Worm (Caenorhabditis elegans) whole organism, L4 larva: ENCODE results near the gene fli-1.

Source experiments
- F10B5.3 ChIP-seq: sonication (generic microtip); optimal IDR thresholded peaks from 2 replicates; lab custom pipeline; 2016; ENCODE audit warnings: mild to moderate bottlenecking, missing genetic modification characterization, missing compliant biosample characterization
- R02D3.7 ChIP-seq: fragments of 150-350 bp; sonication (generic microtip); optimal IDR thresholded peaks from 3 replicates; lab custom pipeline; 2014; ENCODE audit warnings: missing biosample characterization, missing genetic modification characterization
- T26A8.4 ChIP-seq: fragments of 200-800 bp; sonication (Bioruptor generic); IDR thresholded peaks from 2 replicates; pipeline ENCODE4 v1.3.6; 2022; ENCODE audit warnings: missing genetic modification characterization, missing compliant biosample characterization
- Y48G9A.11 ChIP-seq: fragments of 200-800 bp; sonication (Bioruptor generic); IDR thresholded peaks from 2 replicates; pipeline ENCODE4 v1.3.6; 2022; ENCODE audit warnings: missing genetic modification reagents, missing genetic modification characterization, missing compliant biosample characterization
- Y75B8A.6 ChIP-seq: fragments of 200-800 bp; sonication (Bioruptor generic); IDR thresholded peaks from 2 replicates; pipeline ENCODE4 v1.3.6; 2022; ENCODE audit warnings: missing genetic modification reagents, missing genetic modification characterization, missing compliant biosample characterization
- ama-1 ChIP-seq: fragments of 150-350 bp; optimal IDR thresholded peaks from 2 replicates; lab custom pipeline; 2014; ENCODE audit warnings: inconsistent platforms, mixed read lengths
- attf-4 ChIP-seq: sonication (generic microtip); optimal IDR thresholded peaks from 3 replicates; lab custom pipeline; 2017; ENCODE audit warnings: missing biosample characterization, missing genetic modification characterization
- ceh-20 ChIP-seq: fragments of 200-800 bp; sonication (Bioruptor generic); IDR thresholded peaks from 2 replicates; pipeline ENCODE4 v1.3.6; 2022; ENCODE audit warnings: missing genetic modification reagents, missing genetic modification characterization, missing compliant biosample characterization
- ceh-62 ChIP-seq: sonication (generic microtip); optimal IDR thresholded peaks from 2 replicates; lab custom pipeline; 2017; ENCODE audit warnings: missing biosample characterization, missing genetic modification characterization
- ceh-82 ChIP-seq: sonication (generic microtip); optimal IDR thresholded peaks from 2 replicates; lab custom pipeline; 2017; ENCODE audit warnings: missing biosample characterization, missing genetic modification characterization
- cey-2 ChIP-seq: sonication (generic microtip); optimal IDR thresholded peaks from 3 replicates; lab custom pipeline; 2017; ENCODE audit warnings: missing genetic modification characterization, mild to moderate bottlenecking, missing compliant biosample characterization, antibody characterized with exemption, borderline replicate concordance; ENCODE audit not compliant: insufficient read depth
- ctbp-1 ChIP-seq: fragments of 200-800 bp; sonication (Bioruptor generic); IDR thresholded peaks from 2 replicates; pipeline ENCODE4 v1.3.6; 2022; ENCODE audit warnings: missing genetic modification reagents, missing genetic modification characterization, missing compliant biosample characterization
- daf-12 ChIP-seq: fragments of 150-350 bp; optimal IDR thresholded peaks from 2 replicates; lab custom pipeline; 2014; ENCODE audit warnings: missing biosample characterization, missing genetic modification reagents, missing genetic modification characterization
- daf-8 ChIP-seq: fragments of 200-800 bp; sonication (Bioruptor generic); IDR thresholded peaks from 2 replicates; pipeline ENCODE4 v1.3.6; 2022; ENCODE audit warnings: missing genetic modification characterization, missing compliant biosample characterization
- dmd-8 ChIP-seq: fragments of 200-800 bp; sonication (Bioruptor generic); IDR thresholded peaks from 2 replicates; pipeline ENCODE4 v1.3.6; 2022; ENCODE audit warnings: missing genetic modification characterization, missing compliant biosample characterization
- dmd-9 ChIP-seq: fragments of 200-800 bp; sonication (Bioruptor generic); IDR thresholded peaks from 2 replicates; pipeline ENCODE4 v1.3.6; 2022; ENCODE audit warnings: missing genetic modification reagents, missing genetic modification characterization, missing compliant biosample characterization
- dpl-1 ChIP-seq: fragments of 150-350 bp; optimal IDR thresholded peaks from 2 replicates; lab custom pipeline; 2014; ENCODE audit warnings: missing biosample characterization, missing genetic modification reagents, missing genetic modification characterization
- duxl-1 ChIP-seq: sonication (generic microtip); optimal IDR thresholded peaks from 2 replicates; lab custom pipeline; 2016; ENCODE audit warnings: mild to moderate bottlenecking, missing genetic modification characterization, moderate library complexity, missing compliant biosample characterization; ENCODE audit not compliant: poor library complexity
- egl-27 ChIP-seq: sonication (generic microtip); optimal IDR thresholded peaks from 3 replicates; lab custom pipeline; 2017; ENCODE audit warnings: missing biosample characterization, missing genetic modification reagents, missing genetic modification characterization
- fos-1 ChIP-seq: fragments of 150-350 bp; optimal IDR thresholded peaks from 2 replicates; lab custom pipeline; 2014; ENCODE audit warnings: missing biosample characterization, missing genetic modification characterization
- gei-8 ChIP-seq: fragments of 200-800 bp; sonication (Bioruptor generic); optimal IDR thresholded peaks from 2 replicates; lab custom pipeline; 2018; ENCODE audit warnings: mild to moderate bottlenecking, missing genetic modification characterization, missing compliant biosample characterization
- hlh-30 ChIP-seq: sonication (generic microtip); optimal IDR thresholded peaks from 2 replicates; lab custom pipeline; 2017; ENCODE audit warnings: antibody characterized with exemption, mild to moderate bottlenecking, missing genetic modification characterization, missing compliant biosample characterization; ENCODE audit not compliant: insufficient read depth
- hmg-1.1 ChIP-seq: fragments of 200-800 bp; sonication (Bioruptor generic); IDR thresholded peaks from 2 replicates; pipeline ENCODE4 v1.3.6; 2022; ENCODE audit warnings: missing genetic modification reagents, missing genetic modification characterization, missing compliant biosample characterization
- jun-1 ChIP-seq: fragments of 150-350 bp; optimal IDR thresholded peaks from 2 replicates; lab custom pipeline; 2014; ENCODE audit warnings: missing biosample characterization, missing genetic modification reagents, missing genetic modification characterization
- lin-13 ChIP-seq: fragments of 150-350 bp; optimal IDR thresholded peaks from 2 replicates; lab custom pipeline; 2014; ENCODE audit warnings: missing biosample characterization, missing genetic modification reagents, missing genetic modification characterization
- lin-38 ChIP-seq: fragments of 200-800 bp; sonication (Bioruptor generic); IDR thresholded peaks from 2 replicates; pipeline ENCODE4 v1.3.6; 2022; ENCODE audit warnings: missing genetic modification reagents, missing genetic modification characterization, missing compliant biosample characterization
- lin-39 ChIP-seq: fragments of 150-350 bp; optimal IDR thresholded peaks from 2 replicates; lab custom pipeline; 2014; ENCODE audit warnings: missing biosample characterization, missing genetic modification reagents, missing genetic modification characterization
- lsy-2 ChIP-seq, 2 experiments: fragments of 150-350 bp in 1 of 2; sonication (generic microtip) in 1 of 2; optimal IDR thresholded peaks; 2 replicates each; lab custom pipeline; 2014 to 2017; ENCODE audit warnings: missing biosample characterization in 2 of 2, missing genetic modification characterization in 2 of 2
- madf-5 ChIP-seq, 2 experiments: fragments of 200-800 bp; sonication (Bioruptor generic); IDR thresholded peaks; 2 replicates each; pipeline ENCODE4 v1.3.6; 2022; ENCODE audit warnings: missing compliant biosample characterization in 2 of 2, missing genetic modification characterization in 2 of 2
- mdl-1 ChIP-seq, 2 experiments: fragments of 150-350 bp in 1 of 2; sonication (generic microtip) in 1 of 2; optimal IDR thresholded peaks; 2 replicates each; lab custom pipeline; 2014 to 2017; ENCODE audit warnings: missing biosample characterization in 2 of 2, missing genetic modification characterization in 2 of 2
- mdt-29 ChIP-seq: fragments of 200-800 bp; sonication (Bioruptor generic); IDR thresholded peaks from 2 replicates; pipeline ENCODE4 v1.3.6; 2022; ENCODE audit warnings: missing genetic modification reagents, missing genetic modification characterization, missing compliant biosample characterization
- mes-2 ChIP-seq: sonication (generic microtip); optimal IDR thresholded peaks from 2 replicates; lab custom pipeline; 2016; ENCODE audit warnings: missing genotype, mild to moderate bottlenecking, missing genetic modification characterization, missing compliant biosample characterization; ENCODE audit not compliant: poor library complexity, severe bottlenecking
- mxl-2 ChIP-seq: fragments of 200-800 bp; sonication (Bioruptor generic); conservative IDR thresholded peaks from 2 replicates; pipeline ENCODE4 v1.3.6; 2022; ENCODE audit warnings: missing genetic modification reagents, missing genetic modification characterization, missing compliant biosample characterization
- nhr-42 ChIP-seq: fragments of 200-800 bp; sonication (Bioruptor generic); IDR thresholded peaks from 2 replicates; pipeline ENCODE4 v1.3.6; 2022; ENCODE audit warnings: missing genetic modification characterization, missing compliant biosample characterization
- php-3 ChIP-seq: fragments of 200-800 bp; sonication (Bioruptor generic); IDR thresholded peaks from 2 replicates; pipeline ENCODE4 v1.3.6; 2022; ENCODE audit warnings: missing genetic modification reagents, missing genetic modification characterization, missing compliant biosample characterization
- pqm-1 ChIP-seq: sonication (generic microtip); optimal IDR thresholded peaks from 2 replicates; lab custom pipeline; 2017; ENCODE audit warnings: missing biosample characterization, missing genetic modification characterization
- sdz-12 ChIP-seq: fragments of 200-800 bp; sonication (Bioruptor generic); optimal IDR thresholded peaks from 2 replicates; lab custom pipeline; 2018; ENCODE audit warnings: mild to moderate bottlenecking, missing genetic modification characterization, missing compliant biosample characterization
- snpc-1.2 ChIP-seq: fragments of 200-800 bp; sonication (Bioruptor generic); IDR thresholded peaks from 2 replicates; pipeline ENCODE4 v1.3.6; 2022; ENCODE audit warnings: missing genetic modification reagents, missing genetic modification characterization, missing compliant biosample characterization
- snpc-4 ChIP-seq: fragments of 150-350 bp; optimal IDR thresholded peaks from 2 replicates; lab custom pipeline; 2014; ENCODE audit warnings: missing biosample characterization, missing genetic modification characterization
- tra-1 ChIP-seq: fragments of 200-800 bp; sonication (Bioruptor generic); IDR thresholded peaks from 2 replicates; pipeline ENCODE4 v1.3.6; 2022; ENCODE audit warnings: missing genetic modification reagents, missing genetic modification characterization, missing compliant biosample characterization
- unc-39 ChIP-seq: sonication (generic microtip); optimal IDR thresholded peaks from 2 replicates; lab custom pipeline; 2017; ENCODE audit warnings: missing biosample characterization, missing genetic modification characterization
- zag-1 ChIP-seq: fragments of 150-350 bp; optimal IDR thresholded peaks from 2 replicates; lab custom pipeline; 2014; ENCODE audit warnings: missing biosample characterization, missing genetic modification characterization
- zfp-3 ChIP-seq: fragments of 200-800 bp; sonication (Bioruptor generic); conservative IDR thresholded peaks from 2 replicates; pipeline ENCODE4 v1.3.6; 2022; ENCODE audit warnings: missing genetic modification reagents, missing genetic modification characterization, missing compliant biosample characterization
- zip-2 ChIP-seq: fragments of 150-350 bp; optimal IDR thresholded peaks from 2 replicates; lab custom pipeline; 2014; ENCODE audit warnings: missing biosample characterization, missing genetic modification characterization

Gene fli-1

ce11 chrIII:8653457-8653856 is 30.1 kb downstream of the fli-1 start (continued):
- TF ChIP-seq daf-8 (GFP tag; lab: Robert Waterston, UW) (no peak), duxl-1 (no peak), snpc-4 (no peak), ctbp-1 (GFP tag; lab: Robert Waterston, UW) (no peak), madf-5 (GFP tag; IDR thresholded peaks at IDR 0.05; lab: Robert Waterston, UW) (no peak), pqm-1 (tag; lab: Kevin White, UChicago) (no peak), hlh-30 (tag; lab: Kevin White, UChicago) (no peak), F10B5.3 (tag; lab: Kevin White, UChicago) (no peak), ceh-20 (no peak), zag-1 (tag; lab: Kevin White, UChicago) (no peak), R02D3.7 (tag; lab: Kevin White, UChicago) (no peak), dmd-9 (GFP tag; lab: Robert Waterston, UW) (no peak), Y75B8A.6 (no peak), zfp-3 (GFP tag; lab: Robert Waterston, UW) (no peak), Y48G9A.11 (GFP tag; lab: Robert Waterston, UW) (peak; percentile 41; the same call in 1 of the 2 replicates), lin-39 (tag; lab: Kevin White, UChicago) (no peak), lin-38 (peak; percentile 44), mes-2 (tag; lab: Kevin White, UChicago) (no peak), zip-2 (no peak), T26A8.4 (peak; percentile 35; the same call in 1 of the 2 replicates), hmg-1.1 (GFP tag; lab: Robert Waterston, UW) (no peak), mdl-1 (tag; optimal IDR thresholded peaks at IDR 0.05; lab: Kevin White, UChicago) (no peak), attf-4 (tag; lab: Kevin White, UChicago) (no peak), fos-1 (tag; lab: Kevin White, UChicago) (no peak), jun-1 (tag; lab: Kevin White, UChicago) (no peak), sdz-12 (no peak), ceh-82 (no peak), lsy-2 (tag; optimal IDR thresholded peaks at IDR 0.05; lab: Kevin White, UChicago) (no peak), ceh-62 (tag; lab: Kevin White, UChicago) (no peak), nhr-42 (GFP tag; lab: Robert Waterston, UW) (no peak), lin-13 (no peak), gei-8 (GFP tag; lab: Kevin White, UChicago) (no peak), php-3 (GFP tag; lab: Robert Waterston, UW) (0 out of 2 replicates have a peak, but pooled peaks have one; percentile 8), tra-1 (GFP tag; lab: Robert Waterston, UW) (0 out of 2 replicates have a peak, but pooled peaks have one; percentile 31), daf-12 (tag; lab: Kevin White, UChicago) (no peak), egl-27 (tag; lab: Kevin White, UChicago) (no peak), mdt-29 (GFP tag; lab: Robert Waterston, UW) (peak; percentile 21; the same call in 1 of the 2 replicates), ama-1 (lab: Kevin White, UChicago) (peak; percentile 77), dmd-8 (0 out of 2 replicates have a peak, but pooled peaks have one; percentile 18), cey-2 (tag; lab: Kevin White, UChicago) (no peak), dpl-1 (no peak), unc-39 (tag; lab: Kevin White, UChicago) (no peak), mxl-2 (GFP tag; lab: Robert Waterston, UW) (no peak), snpc-1.2 (GFP tag; lab: Robert Waterston, UW) (no peak)
